Worm (Caenorhabditis elegans): ENCODE measurements around the gene C55C3.3.

DNA sequence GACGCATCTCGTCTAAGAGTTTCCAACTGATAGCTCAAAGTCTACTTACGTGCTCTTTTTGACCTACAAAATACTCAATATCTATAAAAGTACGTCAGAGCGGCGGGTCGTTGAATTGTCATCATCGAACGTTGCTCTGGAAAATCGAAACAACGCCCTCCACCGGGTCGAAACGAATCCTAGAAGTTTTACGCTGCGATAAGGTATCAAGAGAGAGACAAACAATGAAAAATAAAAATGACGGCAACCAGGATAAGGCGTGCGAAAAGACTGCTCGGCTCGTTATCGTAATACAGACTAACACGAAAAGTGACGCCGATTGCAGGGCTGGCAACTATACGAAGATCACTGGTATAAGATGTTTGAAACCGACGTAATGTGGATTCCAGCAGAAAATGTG lies 30.9 kb upstream of the C55C3.3 start:
- no peak for TF ChIP-seq egl-27 (tag; optimal IDR thresholded peaks at IDR 0.05)
- TF ChIP-seq unc-55 (GFP tag; optimal IDR thresholded peaks at IDR 0.05): no peak
- TF ChIP-seq nhr-12 (tag; optimal IDR thresholded peaks at IDR 0.05): no peak
- no peak for TF ChIP-seq ama-1 (optimal IDR thresholded peaks at IDR 0.05)
